Fruit fly (Drosophila melanogaster) whole organism, prepupa: ENCODE results near the gene teq.

ENCODE experiments used
- Blimp-1 ChIP-seq: fragments of 200-800 bp; sonication (Bioruptor generic); optimal IDR thresholded peaks from 3 replicates; lab custom pipeline; 2017; ENCODE audit warnings: missing biosample characterization, missing genetic modification characterization, mild to moderate bottlenecking, moderate library complexity, missing genetic modification reagents
- CG10631 ChIP-seq: fragments of 200-800 bp; sonication (Bioruptor generic); optimal IDR thresholded peaks from 2 replicates; lab custom pipeline; 2016; ENCODE audit warnings: missing biosample characterization, missing genetic modification characterization
- CG11294 ChIP-seq: fragments of 200-800 bp; sonication (Bioruptor generic); IDR thresholded peaks from 2 replicates; pipeline ENCODE4 v1.3.6; 2022; ENCODE audit warnings: missing biosample characterization, missing genetic modification characterization
- CG11762 ChIP-seq: fragments of 200-800 bp; sonication (Bioruptor generic); optimal IDR thresholded peaks from 3 replicates; lab custom pipeline; 2016; ENCODE audit warnings: missing biosample characterization, missing genetic modification characterization; ENCODE audit not compliant: insufficient read depth
- CG15336 ChIP-seq: fragments of 200-800 bp; sonication (Bioruptor generic); IDR thresholded peaks from 2 replicates; pipeline ENCODE4 v1.3.6; 2022; ENCODE audit warnings: missing biosample characterization, missing genetic modification characterization
- CG1621 ChIP-seq: fragments of 200-800 bp; sonication (Bioruptor generic); optimal IDR thresholded peaks from 3 replicates; lab custom pipeline; 2018; ENCODE audit warnings: missing biosample characterization, mild to moderate bottlenecking, missing genetic modification characterization
- CG3032 ChIP-seq: fragments of 200-800 bp; optimal IDR thresholded peaks from 2 replicates; lab custom pipeline; 2019; ENCODE audit warnings: missing biosample characterization, mild to moderate bottlenecking, missing genetic modification characterization, moderate library complexity
- CG31627 ChIP-seq: fragments of 200-800 bp; sonication (Bioruptor generic); optimal IDR thresholded peaks from 3 replicates; lab custom pipeline; 2016; ENCODE audit warnings: missing biosample characterization, missing genetic modification characterization
- CG34406 ChIP-seq: fragments of 200-800 bp; sonication (Bioruptor generic); optimal IDR thresholded peaks from 3 replicates; lab custom pipeline; 2016; ENCODE audit warnings: missing biosample characterization, missing genetic modification characterization
- CG4318 ChIP-seq: fragments of 200-800 bp; sonication (Bioruptor generic); optimal IDR thresholded peaks from 3 replicates; lab custom pipeline; 2017; ENCODE audit warnings: missing biosample characterization, mild to moderate bottlenecking, missing genetic modification characterization
- CG6163 ChIP-seq: fragments of 200-800 bp; sonication (Bioruptor generic); IDR thresholded peaks from 3 replicates; pipeline ENCODE4 v1.3.6; 2022; ENCODE audit warnings: missing biosample characterization, missing genetic modification characterization
- CG6276 ChIP-seq: fragments of 200-800 bp; sonication (Bioruptor generic); optimal IDR thresholded peaks from 2 replicates; lab custom pipeline; 2017; ENCODE audit warnings: missing biosample characterization, mild to moderate bottlenecking, missing genetic modification characterization
- CG6808 ChIP-seq: fragments of 200-800 bp; sonication (Bioruptor generic); optimal IDR thresholded peaks from 3 replicates; lab custom pipeline; 2017; ENCODE audit warnings: missing biosample characterization, missing genetic modification characterization, mild to moderate bottlenecking, moderate library complexity, missing genetic modification reagents
- CG6854 ChIP-seq: fragments of 200-800 bp; sonication (Bioruptor generic); optimal IDR thresholded peaks from 2 replicates; lab custom pipeline; 2017; ENCODE audit warnings: missing biosample characterization, mild to moderate bottlenecking, missing genetic modification characterization
- CG8119 ChIP-seq: fragments of 200-800 bp; sonication (Bioruptor generic); IDR thresholded peaks from 3 replicates; pipeline ENCODE4 v1.3.6; 2022; ENCODE audit warnings: missing biosample characterization, missing genetic modification characterization
- CG8319 ChIP-seq: fragments of 200-800 bp; sonication (Bioruptor generic); optimal IDR thresholded peaks from 3 replicates; lab custom pipeline; 2016; ENCODE audit warnings: missing biosample characterization, missing genetic modification characterization
- CG8632 ChIP-seq: fragments of 200-800 bp; sonication (Bioruptor generic); optimal IDR thresholded peaks from 3 replicates; lab custom pipeline; 2016; ENCODE audit warnings: missing biosample characterization, missing genetic modification characterization
- CG9139 ChIP-seq: fragments of 200-800 bp; sonication (Bioruptor generic); optimal IDR thresholded peaks from 3 replicates; lab custom pipeline; 2017; ENCODE audit warnings: missing biosample characterization, mild to moderate bottlenecking, missing genetic modification characterization
- Eip75B ChIP-seq: fragments of 200-800 bp; sonication (Bioruptor generic); optimal IDR thresholded peaks from 3 replicates; lab custom pipeline; 2016; ENCODE audit warnings: missing biosample characterization, missing genetic modification characterization
- Eip78C ChIP-seq: fragments of 200-800 bp; sonication (Bioruptor generic); peaks from one replicate; lab custom pipeline; 2016; ENCODE audit warnings: missing biosample characterization, missing genetic modification characterization
- Eip93F ChIP-seq: fragments of 200-800 bp; sonication (Bioruptor generic); optimal IDR thresholded peaks from 2 replicates; lab custom pipeline; 2016; ENCODE audit warnings: missing biosample characterization, mild to moderate bottlenecking, missing genetic modification characterization
- Ets96B ChIP-seq: fragments of 200-800 bp; optimal IDR thresholded peaks from 2 replicates; lab custom pipeline; 2019; ENCODE audit warnings: missing biosample characterization, mild to moderate bottlenecking, missing genetic modification characterization, moderate library complexity
- Gug ChIP-seq: fragments of 200-800 bp; sonication (Bioruptor generic); IDR thresholded peaks from 2 replicates; pipeline ENCODE4 v1.3.6; 2022; ENCODE audit warnings: missing biosample characterization, missing genetic modification characterization
- Hr38 ChIP-seq: sonication (Bioruptor generic); optimal IDR thresholded peaks from 2 replicates; lab custom pipeline; 2016; ENCODE audit warnings: missing biosample characterization, missing genetic modification characterization
- Hr39 ChIP-seq: fragments of 200-800 bp; sonication (Bioruptor generic); optimal IDR thresholded peaks from 2 replicates; lab custom pipeline; 2016; ENCODE audit warnings: missing biosample characterization, missing genetic modification characterization
- Hr4 ChIP-seq: fragments of 200-800 bp; sonication (Bioruptor generic); optimal IDR thresholded peaks from 3 replicates; lab custom pipeline; 2016; ENCODE audit warnings: missing biosample characterization, missing genetic modification characterization
- Lpt ChIP-seq: fragments of 200-800 bp; sonication (Bioruptor generic); optimal IDR thresholded peaks from 3 replicates; lab custom pipeline; 2016; ENCODE audit warnings: missing biosample characterization, missing genetic modification characterization
- OdsH ChIP-seq: fragments of 200-800 bp; sonication (Bioruptor generic); optimal IDR thresholded peaks from 3 replicates; lab custom pipeline; 2016; ENCODE audit warnings: missing biosample characterization, missing genetic modification characterization
- Smox ChIP-seq: fragments of 200-800 bp; sonication (Bioruptor generic); optimal IDR thresholded peaks from 3 replicates; lab custom pipeline; 2016; ENCODE audit warnings: missing biosample characterization, missing genetic modification characterization
- Sox14 ChIP-seq: fragments of 200-800 bp; sonication (Bioruptor generic); optimal IDR thresholded peaks from 3 replicates; lab custom pipeline; 2016; ENCODE audit warnings: missing biosample characterization, missing genetic modification characterization
- Sox15 ChIP-seq: fragments of 200-800 bp; sonication (Bioruptor generic); optimal IDR thresholded peaks from 3 replicates; lab custom pipeline; 2016; ENCODE audit warnings: missing biosample characterization, missing genetic modification characterization
- achi ChIP-seq: fragments of 200-800 bp; sonication (Bioruptor generic); optimal IDR thresholded peaks from 3 replicates; lab custom pipeline; 2016; ENCODE audit warnings: missing biosample characterization, missing genetic modification characterization
- acj6 ChIP-seq: fragments of 200-800 bp; sonication (Bioruptor generic); optimal IDR thresholded peaks from 3 replicates; lab custom pipeline; 2016; ENCODE audit warnings: missing biosample characterization, missing genetic modification characterization
- dac ChIP-seq: fragments of 200-800 bp; sonication (Bioruptor generic); optimal IDR thresholded peaks from 2 replicates; lab custom pipeline; 2017; ENCODE audit warnings: missing biosample characterization, mild to moderate bottlenecking, missing genetic modification characterization
- dsx ChIP-seq: fragments of 200-800 bp; optimal IDR thresholded peaks from 3 replicates; lab custom pipeline; 2019; ENCODE audit warnings: missing biosample characterization, mild to moderate bottlenecking, missing genetic modification characterization, moderate library complexity; ENCODE audit not compliant: poor library complexity, severe bottlenecking
- eg ChIP-seq: fragments of 200-800 bp; sonication (Bioruptor generic); IDR thresholded peaks from 3 replicates; pipeline ENCODE4 v1.3.6; 2022; ENCODE audit warnings: missing biosample characterization, missing genetic modification characterization
- esn ChIP-seq: fragments of 200-800 bp; sonication (Bioruptor generic); optimal IDR thresholded peaks from 2 replicates; lab custom pipeline; 2016; ENCODE audit warnings: missing biosample characterization, mild to moderate bottlenecking, missing genetic modification characterization, moderate library complexity
- fkh ChIP-seq: fragments of 200-800 bp; sonication (Bioruptor generic); optimal IDR thresholded peaks from 3 replicates; lab custom pipeline; 2017; ENCODE audit warnings: missing biosample characterization, mild to moderate bottlenecking, missing genetic modification characterization, moderate library complexity
- net ChIP-seq: fragments of 200-800 bp; sonication (Bioruptor generic); optimal IDR thresholded peaks from 3 replicates; lab custom pipeline; 2016; ENCODE audit warnings: missing biosample characterization, missing genetic modification characterization
- pdm3 ChIP-seq: fragments of 200-800 bp; sonication (Bioruptor generic); optimal IDR thresholded peaks from 3 replicates; lab custom pipeline; 2016; ENCODE audit warnings: missing biosample characterization, missing genetic modification characterization
- salr ChIP-seq, 2 experiments: fragments of 200-800 bp; sonication (Bioruptor generic); optimal IDR thresholded peaks; 3 replicates each; lab custom pipeline; 2016 to 2018; ENCODE audit warnings: missing biosample characterization in 2 of 2, missing genetic modification characterization in 2 of 2, mild to moderate bottlenecking in 1 of 2
- spab ChIP-seq: fragments of 200-800 bp; sonication (Bioruptor generic); optimal IDR thresholded peaks from 2 replicates; lab custom pipeline; 2017; ENCODE audit warnings: missing biosample characterization, mild to moderate bottlenecking, missing genetic modification characterization, missing genetic modification reagents
- ss ChIP-seq, 2 experiments: fragments of 200-800 bp; sonication (Bioruptor generic); optimal IDR thresholded peaks; 2 replicates in 1 of 2; 3 replicates in 1 of 2; lab custom pipeline; 2017 to 2018; ENCODE audit warnings: mild to moderate bottlenecking in 2 of 2, missing biosample characterization in 2 of 2, missing genetic modification characterization in 2 of 2, moderate library complexity in 1 of 2
- svp ChIP-seq: fragments of 200-800 bp; sonication (Bioruptor generic); peaks from one replicate; lab custom pipeline; 2016; ENCODE audit warnings: missing biosample characterization, missing genetic modification characterization
- vri ChIP-seq: fragments of 200-800 bp; sonication (Bioruptor generic); optimal IDR thresholded peaks from 3 replicates; lab custom pipeline; 2016; ENCODE audit warnings: missing biosample characterization, mild to moderate bottlenecking, missing genetic modification characterization

teq gene

dm6 chr3L:9064976-9065761, 9.3 kb upstream of the teq start (continued):
- TF ChIP-seq Sox14 (peak; percentile 52), CG10631 (peak; percentile 52), salr (GFP tag; optimal IDR thresholded peaks at IDR 0.05; lab: Kevin White, UChicago) (peak in 1 of 2 experiments; percentile 77), Blimp-1 (GFP tag; lab: Kevin White, UChicago) (no peak), achi (GFP tag; lab: Kevin White, UChicago) (peak; percentile 56), CG6276 (peak; percentile 70), CG8319 (GFP tag; lab: Kevin White, UChicago) (no peak), OdsH (GFP tag; lab: Kevin White, UChicago) (peak; percentile 60), ss (GFP tag; optimal IDR thresholded peaks at IDR 0.05; lab: Kevin White, UChicago) (no peak), Ets96B (tag; lab: Kevin White, UChicago) (peak; percentile 4), Hr38 (no peak), dsx (GFP tag; lab: Kevin White, UChicago) (no peak), Eip75B (peak; percentile 43), Eip93F (GFP tag; lab: Kevin White, UChicago) (no peak), CG6808 (GFP tag; lab: Kevin White, UChicago) (no peak), Lpt (GFP tag; lab: Kevin White, UChicago) (peak; percentile 37), dac (GFP tag; lab: Kevin White, UChicago) (no peak), svp (GFP tag; lab: Kevin White, UChicago) (no peak), Smox (no peak), CG11762 (GFP tag; lab: Kevin White, UChicago) (no peak), CG8119 (GFP tag; lab: Robert Waterston, UW) (peak; percentile 80), CG15336 (GFP tag; lab: Robert Waterston, UW) (peak; percentile 80), Hr39 (GFP tag; lab: Kevin White, UChicago) (peak; percentile 22), vri (GFP tag; lab: Kevin White, UChicago) (no peak), Sox15 (GFP tag; lab: Kevin White, UChicago) (no peak), CG6163 (GFP tag; lab: Robert Waterston, UW) (peak; percentile 61; the same call in 1 of the 3 replicates), spab (GFP tag; lab: Kevin White, UChicago) (no peak), eg (GFP tag; lab: Robert Waterston, UW) (peak; percentile 79), fkh (GFP tag; lab: Kevin White, UChicago) (no peak), acj6 (peak; percentile 41), CG3032 (tag; lab: Kevin White, UChicago) (peak; percentile 23), CG9139 (no peak), CG1621 (no peak), CG8632 (peak; percentile 18)

- TF ChIP-seq OdsH (GFP tag; lab: Kevin White, UChicago) (peak; percentile 65), net (GFP tag; lab: Kevin White, UChicago) (peak; percentile 43), Gug (GFP tag; lab: Robert Waterston, UW) (peak; percentile 44; the same call in 1 of the 2 replicates), CG6808 (GFP tag; lab: Kevin White, UChicago) (no peak), CG8119 (GFP tag; lab: Robert Waterston, UW) (peak; percentile 82), CG1621 (no peak), CG8632 (peak; percentile 12), spab (GFP tag; lab: Kevin White, UChicago) (no peak), salr (GFP tag; optimal IDR thresholded peaks at IDR 0.05; lab: Kevin White, UChicago) (peak in 1 of 2 experiments; percentile 65), vri (GFP tag; lab: Kevin White, UChicago) (no peak), esn (GFP tag; lab: Kevin White, UChicago) (peak; percentile 22), CG6163 (GFP tag; lab: Robert Waterston, UW) (peak; percentile 64; the same call in 2 of the 3 replicates), CG15336 (GFP tag; lab: Robert Waterston, UW) (peak; percentile 85), Smox (no peak), dsx (GFP tag; lab: Kevin White, UChicago) (peak; percentile 28), CG10631 (no peak), eg (GFP tag; lab: Robert Waterston, UW) (peak; percentile 89), pdm3 (peak; percentile 49), Hr4 (GFP tag; lab: Kevin White, UChicago) (peak; percentile 83), Lpt (GFP tag; lab: Kevin White, UChicago) (no peak), Eip78C (peak; percentile 57), fkh (GFP tag; lab: Kevin White, UChicago) (peak; percentile 31), CG4318 (peak; percentile 34), CG31627 (peak; percentile 10), achi (GFP tag; lab: Kevin White, UChicago) (peak; percentile 51), CG34406 (GFP tag; lab: Kevin White, UChicago) (peak; percentile 1), Ets96B (tag; lab: Kevin White, UChicago) (peak; percentile 32), acj6 (peak; percentile 49), CG3032 (tag; lab: Kevin White, UChicago) (peak; percentile 59), CG11294 (peak; percentile 38; the same call in 1 of the 2 replicates), Sox14 (peak; percentile 6), CG6854 (GFP tag; lab: Kevin White, UChicago) (no peak)
Measured at dm6 chr3L:9065997-9066441, 8.4 kb upstream of the teq start, which contains the start of gene Argk1. TSS of gene Argk1 (minus strand) at chr3L:9066027.
